Worm (Caenorhabditis elegans) whole organism, L4 larva: ENCODE measurements around the gene T08G3.13.
A peak's percentile ranks its signal among the peaks of the same experiment; 100 is the strongest.

ENCODE experiments used
- F37D6.2 ChIP-seq: sonication (generic microtip); optimal IDR thresholded peaks from 2 replicates; lab custom pipeline; 2016; ENCODE audit warnings: mild to moderate bottlenecking, missing genetic modification characterization, missing compliant biosample characterization
- F49E8.2 ChIP-seq: sonication (generic microtip); optimal IDR thresholded peaks from 2 replicates; lab custom pipeline; 2016; ENCODE audit warnings: missing compliant biosample characterization, mild to moderate bottlenecking, missing genetic modification characterization, borderline replicate concordance
- Y48G9A.11 ChIP-seq: fragments of 200-800 bp; sonication (Bioruptor generic); IDR thresholded peaks from 2 replicates; pipeline ENCODE4 v1.3.6; 2022; ENCODE audit warnings: missing genetic modification reagents, missing genetic modification characterization, missing compliant biosample characterization
- aha-1 ChIP-seq: fragments of 150-350 bp; peaks from one replicate; lab custom pipeline; 2014; ENCODE audit warnings: missing biosample characterization, missing genetic modification characterization
- ceh-28 ChIP-seq: fragments of 150-350 bp; optimal IDR thresholded peaks from 2 replicates; lab custom pipeline; 2014; ENCODE audit warnings: missing biosample characterization, missing genetic modification reagents, missing genetic modification characterization
- ceh-44 ChIP-seq: fragments of 200-800 bp; sonication (Bioruptor generic); IDR thresholded peaks from 2 replicates; pipeline ENCODE4 v1.3.6; 2022; ENCODE audit warnings: missing genetic modification reagents, missing genetic modification characterization, missing compliant biosample characterization
- ceh-62 ChIP-seq: sonication (generic microtip); optimal IDR thresholded peaks from 2 replicates; lab custom pipeline; 2017; ENCODE audit warnings: missing biosample characterization, missing genetic modification characterization
- ctbp-1 ChIP-seq: fragments of 200-800 bp; sonication (Bioruptor generic); IDR thresholded peaks from 2 replicates; pipeline ENCODE4 v1.3.6; 2022; ENCODE audit warnings: missing genetic modification reagents, missing genetic modification characterization, missing compliant biosample characterization
- daf-19 ChIP-seq: fragments of 200-800 bp; sonication (Bioruptor generic); conservative IDR thresholded peaks from 2 replicates; pipeline ENCODE4 v1.3.6; 2022; ENCODE audit warnings: missing genetic modification characterization, missing compliant biosample characterization
- dmd-6 ChIP-seq: fragments of 200-800 bp; sonication (Bioruptor generic); IDR thresholded peaks from 2 replicates; pipeline ENCODE4 v1.3.6; 2022; ENCODE audit warnings: missing genetic modification reagents, missing genetic modification characterization, missing compliant biosample characterization
- egl-27 ChIP-seq: sonication (generic microtip); optimal IDR thresholded peaks from 3 replicates; lab custom pipeline; 2017; ENCODE audit warnings: missing biosample characterization, missing genetic modification reagents, missing genetic modification characterization
- fkh-10 ChIP-seq: fragments of 150-350 bp; optimal IDR thresholded peaks from 2 replicates; lab custom pipeline; 2014; ENCODE audit warnings: missing biosample characterization, missing genetic modification reagents, missing genetic modification characterization
- hif-1 ChIP-seq, 2 experiments: sonication (generic microtip); optimal IDR thresholded peaks; 2 replicates each; lab custom pipeline; 2016 to 2017; ENCODE audit warnings: missing compliant biosample characterization in 2 of 2, missing genetic modification characterization in 2 of 2, missing genetic modification reagents in 2 of 2, missing genotype in 2 of 2, mild to moderate bottlenecking in 1 of 2
- hmg-1.1 ChIP-seq: fragments of 200-800 bp; sonication (Bioruptor generic); IDR thresholded peaks from 2 replicates; pipeline ENCODE4 v1.3.6; 2022; ENCODE audit warnings: missing genetic modification reagents, missing genetic modification characterization, missing compliant biosample characterization
- lin-13 ChIP-seq: fragments of 150-350 bp; optimal IDR thresholded peaks from 2 replicates; lab custom pipeline; 2014; ENCODE audit warnings: missing biosample characterization, missing genetic modification reagents, missing genetic modification characterization
- lin-29 ChIP-seq: fragments of 200-800 bp; sonication (Bioruptor generic); IDR thresholded peaks from 2 replicates; pipeline ENCODE4 v1.3.6; 2022; ENCODE audit warnings: missing genetic modification reagents, missing genetic modification characterization, missing compliant biosample characterization
- lin-38 ChIP-seq: fragments of 200-800 bp; sonication (Bioruptor generic); IDR thresholded peaks from 2 replicates; pipeline ENCODE4 v1.3.6; 2022; ENCODE audit warnings: missing genetic modification reagents, missing genetic modification characterization, missing compliant biosample characterization
- mdl-1 ChIP-seq, 2 experiments: fragments of 150-350 bp in 1 of 2; sonication (generic microtip) in 1 of 2; optimal IDR thresholded peaks; 2 replicates each; lab custom pipeline; 2014 to 2017; ENCODE audit warnings: missing biosample characterization in 2 of 2, missing genetic modification characterization in 2 of 2
- mes-2 ChIP-seq: sonication (generic microtip); optimal IDR thresholded peaks from 2 replicates; lab custom pipeline; 2016; ENCODE audit warnings: missing genotype, mild to moderate bottlenecking, missing genetic modification characterization, missing compliant biosample characterization; ENCODE audit not compliant: poor library complexity, severe bottlenecking
- mxl-2 ChIP-seq: fragments of 200-800 bp; sonication (Bioruptor generic); conservative IDR thresholded peaks from 2 replicates; pipeline ENCODE4 v1.3.6; 2022; ENCODE audit warnings: missing genetic modification reagents, missing genetic modification characterization, missing compliant biosample characterization
- nhr-102 ChIP-seq: sonication (generic microtip); optimal IDR thresholded peaks from 2 replicates; lab custom pipeline; 2016; ENCODE audit warnings: mild to moderate bottlenecking, missing genetic modification characterization, moderate library complexity, missing compliant biosample characterization
- nhr-237 ChIP-seq: sonication (generic microtip); optimal IDR thresholded peaks from 2 replicates; lab custom pipeline; 2017; ENCODE audit warnings: missing biosample characterization, missing genetic modification characterization
- nhr-76 ChIP-seq: fragments of 150-350 bp; optimal IDR thresholded peaks from 2 replicates; lab custom pipeline; 2014; ENCODE audit warnings: missing biosample characterization, missing genetic modification characterization
- rbr-2 ChIP-seq: sonication (generic microtip); optimal IDR thresholded peaks from 2 replicates; lab custom pipeline; 2016; ENCODE audit warnings: missing genotype, missing genetic modification characterization, missing compliant biosample characterization
- spr-3 ChIP-seq: fragments of 200-800 bp; sonication (Bioruptor generic); optimal IDR thresholded peaks from 2 replicates; lab custom pipeline; 2018; ENCODE audit warnings: mild to moderate bottlenecking, missing genetic modification characterization, missing compliant biosample characterization
- tag-97 ChIP-seq: fragments of 200-800 bp; sonication (Bioruptor generic); IDR thresholded peaks from 2 replicates; pipeline ENCODE4 v1.3.6; 2022; ENCODE audit warnings: missing genetic modification characterization, missing compliant biosample characterization
- tra-1 ChIP-seq: fragments of 200-800 bp; sonication (Bioruptor generic); IDR thresholded peaks from 2 replicates; pipeline ENCODE4 v1.3.6; 2022; ENCODE audit warnings: missing genetic modification reagents, missing genetic modification characterization, missing compliant biosample characterization
- unc-130 ChIP-seq: sonication (generic microtip); optimal IDR thresholded peaks from 2 replicates; lab custom pipeline; 2016; ENCODE audit warnings: missing genetic modification reagents, missing genetic modification characterization, missing compliant biosample characterization
- unc-62 ChIP-seq, 3 experiments: fragments of 150-350 bp in 1 of 3; sonication (generic microtip); optimal IDR thresholded peaks in 2 of 3; peaks in 1 of 3; 1 replicate in 1 of 3; 2 replicates in 2 of 3; lab custom pipeline; 2014 to 2017; ENCODE audit warnings: missing biosample characterization in 3 of 3, missing genetic modification characterization in 3 of 3, missing genetic modification reagents in 3 of 3, missing genotype in 1 of 3
- zag-1 ChIP-seq: fragments of 150-350 bp; optimal IDR thresholded peaks from 2 replicates; lab custom pipeline; 2014; ENCODE audit warnings: missing biosample characterization, missing genetic modification characterization
- zfp-3 ChIP-seq: fragments of 200-800 bp; sonication (Bioruptor generic); conservative IDR thresholded peaks from 2 replicates; pipeline ENCODE4 v1.3.6; 2022; ENCODE audit warnings: missing genetic modification reagents, missing genetic modification characterization, missing compliant biosample characterization
- ztf-7 ChIP-seq: fragments of 150-350 bp; optimal IDR thresholded peaks from 2 replicates; lab custom pipeline; 2014; ENCODE audit warnings: missing biosample characterization, missing genetic modification characterization

The T08G3.13 gene

DNA sequence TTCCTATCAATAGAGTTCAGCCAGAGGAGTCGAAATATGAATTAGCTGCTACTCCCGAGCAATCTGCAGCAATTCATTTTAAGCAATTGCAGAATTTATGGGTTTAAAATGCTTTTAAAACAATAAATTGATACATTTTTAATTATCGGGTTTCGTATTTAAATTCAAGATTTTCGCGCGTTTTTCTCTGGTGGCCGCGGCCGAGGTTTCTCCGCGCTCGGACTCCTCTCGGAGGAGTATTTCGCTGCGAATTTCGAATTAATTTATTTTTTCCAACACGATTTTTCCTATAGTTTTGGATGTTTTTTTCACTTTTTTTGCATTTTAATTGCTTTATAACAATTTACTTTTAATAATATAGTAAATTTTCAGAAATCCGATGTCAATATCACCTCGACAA lies 46.3 kb upstream of the T08G3.13 start, which contains the start of gene F13A7.14 (continued):
- TF ChIP-seq aha-1 (tag; lab: Kevin White, UChicago) (peak; percentile 66), Y48G9A.11 (peak; percentile 44; the same call in 1 of the 2 replicates), tag-97 (GFP tag; lab: Robert Waterston, UW) (peak; percentile 68; the same call in 1 of the 2 replicates), ctbp-1 (GFP tag; lab: Robert Waterston, UW) (no peak), rbr-2 (tag; lab: Kevin White, UChicago) (peak; percentile 52), F49E8.2 (tag; lab: Kevin White, UChicago) (peak; percentile 19), unc-130 (GFP tag; lab: Kevin White, UChicago) (peak; percentile 87), zfp-3 (GFP tag; lab: Robert Waterston, UW) (no peak), mdl-1 (tag; optimal IDR thresholded peaks at IDR 0.05; lab: Kevin White, UChicago) (no peak), dmd-6 (peak; percentile 75), ztf-7 (tag; lab: Kevin White, UChicago) (peak; percentile 42), F37D6.2 (peak; percentile 33), spr-3 (peak; percentile 20), fkh-10 (GFP tag; lab: Kevin White, UChicago) (no peak), mes-2 (tag; lab: Kevin White, UChicago) (peak; percentile 100), ceh-44 (GFP tag; lab: Robert Waterston, UW) (peak; percentile 61; the same call in 1 of the 2 replicates)

DNA sequence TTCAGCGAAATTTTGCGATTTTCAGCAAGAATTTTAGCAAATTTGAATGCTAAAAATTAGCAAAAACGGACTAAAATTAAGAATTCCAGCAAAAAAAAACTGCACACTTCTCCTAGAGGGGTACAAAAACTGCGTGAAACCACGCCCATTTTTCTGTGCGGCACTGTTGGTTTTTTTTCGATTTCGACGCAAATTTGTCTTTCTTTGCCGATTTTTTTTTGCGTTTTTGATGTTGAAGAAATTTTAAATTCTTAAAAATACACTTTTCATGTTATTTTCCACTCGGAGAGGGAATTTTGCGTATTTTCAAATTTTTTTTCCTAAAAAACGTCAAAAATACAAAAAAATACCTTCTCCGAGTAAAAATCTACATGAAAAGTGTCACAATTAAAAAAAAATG lies 43.9 kb upstream of the T08G3.13 start, which contains the start of gene syp-1:
syp-1 (plus strand) TSS at position 301 of the 400 bp plus-strand sequence.
- TF ChIP-seq ceh-62 (tag; lab: Kevin White, UChicago) (no peak), ztf-7 (tag; lab: Kevin White, UChicago) (no peak), hmg-1.1 (GFP tag; lab: Robert Waterston, UW) (no peak), nhr-237 (tag; lab: Kevin White, UChicago) (no peak), egl-27 (tag; lab: Kevin White, UChicago) (no peak)

ce11 chrV:16405366-16405765 lies 42.5 kb upstream of the T08G3.13 start:
- TF ChIP-seq lin-13 (GFP tag; lab: Kevin White, UChicago): no peak
- TF ChIP-seq lin-38 (GFP tag; lab: Robert Waterston, UW): peak; percentile 75

DNA sequence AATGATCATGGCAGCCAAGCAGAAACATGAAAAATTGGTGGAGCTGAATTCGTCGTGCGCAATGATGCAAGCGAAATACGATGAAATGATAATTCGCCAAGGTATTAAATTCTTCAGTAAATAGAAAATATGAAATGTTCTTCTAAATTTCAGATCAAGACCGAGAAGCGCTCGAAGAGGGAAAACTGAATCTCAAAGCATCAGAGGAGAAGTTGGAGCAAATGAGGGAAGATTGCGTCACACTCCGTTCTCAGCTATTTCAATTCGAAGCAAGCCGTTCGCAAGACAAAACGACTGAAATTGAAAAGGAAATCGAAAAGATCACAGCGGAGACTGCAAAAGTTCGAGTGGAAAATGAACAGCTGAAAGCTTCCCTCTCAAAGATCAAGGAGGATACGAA lies 41.5 kb upstream of the T08G3.13 start:
- TF ChIP-seq unc-62 (GFP tag; optimal IDR thresholded peaks at IDR 0.05 in 1 of 2; lab: Kevin White, UChicago) (peak in 1 of 2 experiments; percentile 70), unc-62 (tag; optimal IDR thresholded peaks at IDR 0.05; lab: Kevin White, UChicago) (no peak), nhr-76 (tag; lab: Kevin White, UChicago) (no peak)
- TF ChIP-seq, all 104 proteins: peak for 1

- TF ChIP-seq lin-29 (no peak), Y48G9A.11 (no peak), hif-1 (tag; optimal IDR thresholded peaks at IDR 0.05; lab: Kevin White, UChicago) (no peak), nhr-102 (tag; lab: Kevin White, UChicago) (no peak)
Observed at ce11 chrV:16407663-16408062, 40.2 kb upstream of the T08G3.13 start, which contains the start of gene F26D2.3. F26D2.3 (plus strand) TSS chrV:16407963.

- 0 out of 2 replicates have a peak, but pooled peaks have one; percentile 11 for TF ChIP-seq mxl-2 (GFP tag; lab: Robert Waterston, UW)
- no peak for TF ChIP-seq zag-1 (tag; lab: Kevin White, UChicago)
- TF ChIP-seq aha-1 (tag; lab: Kevin White, UChicago): peak; percentile 78
- no peak for TF ChIP-seq ceh-28 (tag; lab: Kevin White, UChicago)
- TF ChIP-seq daf-19 (GFP tag; lab: Robert Waterston, UW): no peak
- no peak for TF ChIP-seq tra-1 (GFP tag; lab: Robert Waterston, UW)
- TF ChIP-seq unc-62 (GFP tag; optimal IDR thresholded peaks at IDR 0.05 in 1 of 2; lab: Kevin White, UChicago): peak in 1 of 2 experiments; percentile 60
- no peak for TF ChIP-seq unc-62 (tag; optimal IDR thresholded peaks at IDR 0.05; lab: Kevin White, UChicago)
Observed at ce11 chrV:16410521-16410920, 37.3 kb upstream of the T08G3.13 start, which contains the start of gene srh-145. srh-145 (plus strand) TSS chrV:16410713.
